Fruit fly (Drosophila melanogaster) whole organism, embryonic: ENCODE data around the gene sicily.

Experiments used
- Atf3 ChIP-seq: fragments of 200-800 bp; sonication (Bioruptor generic); optimal IDR thresholded peaks from 3 replicates; lab custom pipeline; 2016; ENCODE audit warnings: missing biosample characterization, missing genetic modification characterization
- Awh ChIP-seq: fragments of 200-800 bp; sonication (Bioruptor generic); IDR thresholded peaks from 2 replicates; pipeline ENCODE4, ENCODE4 v1.3.6; 2022; ENCODE audit warnings: missing biosample characterization, missing genetic modification characterization
- CG10543 ChIP-seq: fragments of 200-800 bp; sonication (Bioruptor generic); optimal IDR thresholded peaks from 3 replicates; lab custom pipeline; 2017; ENCODE audit warnings: missing biosample characterization, mild to moderate bottlenecking, missing genetic modification characterization, moderate library complexity
- CG10654 ChIP-seq: fragments of 200-800 bp; sonication (Bioruptor generic); optimal IDR thresholded peaks from 2 replicates; lab custom pipeline; 2016; ENCODE audit warnings: missing biosample characterization, missing genetic modification characterization
- CG10959 ChIP-seq: fragments of 200-800 bp; sonication (Bioruptor generic); IDR thresholded peaks from 2 replicates; pipeline ENCODE4 v1.3.6; 2022; ENCODE audit warnings: missing biosample characterization, missing genetic modification characterization
- CG11456 ChIP-seq: fragments of 200-800 bp; sonication (Bioruptor generic); IDR thresholded peaks from 3 replicates; pipeline ENCODE4 v1.3.6; 2022; ENCODE audit warnings: missing biosample characterization, missing genetic modification characterization
- CG11695 ChIP-seq: fragments of 200-800 bp; sonication (Bioruptor generic); IDR thresholded peaks from 3 replicates; pipeline ENCODE4 v1.3.6; 2022; ENCODE audit warnings: missing biosample characterization, missing genetic modification characterization
- CG15514 ChIP-seq: fragments of 200-800 bp; sonication (Bioruptor generic); optimal IDR thresholded peaks from 3 replicates; lab custom pipeline; 2017; ENCODE audit warnings: missing biosample characterization, missing genetic modification characterization, mild to moderate bottlenecking, moderate library complexity, missing genetic modification reagents
- CG17612 ChIP-seq: fragments of 200-800 bp; sonication (Bioruptor generic); IDR thresholded peaks from 2 replicates; pipeline ENCODE4 v1.3.6; 2022; ENCODE audit warnings: missing biosample characterization, missing genetic modification characterization
- CG2199 ChIP-seq: fragments of 200-800 bp; sonication (Bioruptor generic); IDR thresholded peaks from 3 replicates; pipeline ENCODE4 v1.3.6; 2022; ENCODE audit warnings: missing biosample characterization, missing genetic modification characterization
- CG2875 ChIP-seq: fragments of 200-800 bp; sonication (Bioruptor generic); optimal IDR thresholded peaks from 2 replicates; lab custom pipeline; 2017; ENCODE audit warnings: missing biosample characterization, mild to moderate bottlenecking, missing genetic modification characterization, missing genetic modification reagents
- CG31441 ChIP-seq: fragments of 200-800 bp; sonication (Bioruptor generic); IDR thresholded peaks from 2 replicates; pipeline ENCODE4 v1.3.6; 2022; ENCODE audit warnings: missing biosample characterization, missing genetic modification characterization
- CG3163 ChIP-seq: fragments of 200-800 bp; sonication (Bioruptor generic); optimal IDR thresholded peaks from 3 replicates; lab custom pipeline; 2016; ENCODE audit warnings: missing biosample characterization, missing genetic modification characterization
- CG32532 ChIP-seq: fragments of 200-800 bp; sonication (Bioruptor generic); IDR thresholded peaks from 2 replicates; pipeline ENCODE4 v1.3.6; 2022; ENCODE audit warnings: missing biosample characterization, missing genetic modification characterization
- CG3726 ChIP-seq: fragments of 200-800 bp; sonication (Bioruptor generic); IDR thresholded peaks from 3 replicates; pipeline ENCODE4, ENCODE4 v1.3.6; 2022; ENCODE audit warnings: missing biosample characterization, missing genetic modification characterization
- CG4617 ChIP-seq: fragments of 200-800 bp; sonication (Bioruptor generic); optimal IDR thresholded peaks from 3 replicates; lab custom pipeline; 2016; ENCODE audit warnings: missing biosample characterization, missing genetic modification characterization, borderline replicate concordance
- CG6765 ChIP-seq: fragments of 200-800 bp; sonication (Bioruptor generic); optimal IDR thresholded peaks from 3 replicates; lab custom pipeline; 2017; ENCODE audit warnings: missing biosample characterization, mild to moderate bottlenecking, missing genetic modification characterization
- CG7987 ChIP-seq: fragments of 200-800 bp; sonication (Bioruptor generic); optimal IDR thresholded peaks from 2 replicates; lab custom pipeline; 2018; ENCODE audit warnings: missing biosample characterization, mild to moderate bottlenecking, missing genetic modification characterization, moderate library complexity
- D ChIP-seq, 2 experiments: fragments of 200-800 bp in 1 of 2; fragments of >200 bp in 1 of 2; sonication (Bioruptor generic) in 1 of 2; optimal IDR thresholded peaks; 2 replicates in 1 of 2; 3 replicates in 1 of 2; lab custom pipeline; 2017; ENCODE audit warnings: mild to moderate bottlenecking in 1 of 2, missing biosample characterization in 1 of 2, missing genetic modification characterization in 1 of 2, missing genetic modification reagents in 1 of 2
- Elba2 ChIP-seq: fragments of 200-800 bp; sonication (Bioruptor generic); optimal IDR thresholded peaks from 3 replicates; lab custom pipeline; 2016; ENCODE audit warnings: missing biosample characterization, missing genetic modification characterization
- GATAe ChIP-seq: fragments of 200-800 bp; sonication (Bioruptor generic); conservative IDR thresholded peaks from 2 replicates; pipeline ENCODE4 v1.3.6; 2022; ENCODE audit warnings: missing biosample characterization, missing genetic modification characterization
- Hr78 ChIP-seq, 2 experiments: fragments of 200-800 bp in 1 of 2; fragments of >200 bp in 1 of 2; sonication (Bioruptor generic) in 1 of 2; optimal IDR thresholded peaks; 2 replicates each; lab custom pipeline; 2017 to 2019; ENCODE audit warnings: missing biosample characterization in 2 of 2, missing genetic modification characterization in 2 of 2, mild to moderate bottlenecking in 1 of 2, moderate library complexity in 1 of 2
- Kr ChIP-seq: fragments of 200-800 bp; sonication (Bioruptor generic); optimal IDR thresholded peaks from 2 replicates; lab custom pipeline; 2017; ENCODE audit warnings: missing biosample characterization, mild to moderate bottlenecking, missing genetic modification characterization
- Lhr ChIP-seq: fragments of 200-800 bp; sonication (Bioruptor generic); optimal IDR thresholded peaks from 3 replicates; lab custom pipeline; 2017; ENCODE audit warnings: mild to moderate bottlenecking, missing biosample characterization, missing genetic modification reagents, missing genetic modification characterization
- NFAT ChIP-seq: fragments of 200-800 bp; sonication (Bioruptor generic); IDR thresholded peaks from 2 replicates; pipeline ENCODE4 v1.3.6; 2022; ENCODE audit warnings: missing biosample characterization, missing genetic modification characterization
- Ravus ChIP-seq: fragments of 200-800 bp; sonication (Bioruptor generic); IDR thresholded peaks from 2 replicates; pipeline ENCODE4 v1.3.6; 2022; ENCODE audit warnings: missing biosample characterization, missing genetic modification characterization
- Stat92E ChIP-seq, 3 experiments: fragments of >200 bp in 2 of 3; fragments of 200-800 bp in 1 of 3; sonication (Bioruptor generic) in 1 of 3; optimal IDR thresholded peaks; 2 replicates each; lab custom pipeline; 2017 to 2019; ENCODE audit warnings: missing biosample characterization in 3 of 3, missing genetic modification characterization in 3 of 3, mild to moderate bottlenecking in 1 of 3, moderate library complexity in 1 of 3
- ap ChIP-seq: fragments of 200-800 bp; sonication (Bioruptor generic); IDR thresholded peaks from 2 replicates; pipeline ENCODE4 v1.3.6; 2022; ENCODE audit warnings: missing biosample characterization, missing genetic modification characterization
- cas ChIP-seq: fragments of 200-800 bp; sonication (Bioruptor generic); IDR thresholded peaks from 2 replicates; pipeline ENCODE4 v1.3.6; 2022; ENCODE audit warnings: missing biosample characterization, missing genetic modification characterization
- cg ChIP-seq: fragments of 200-800 bp; sonication (Bioruptor generic); optimal IDR thresholded peaks from 3 replicates; lab custom pipeline; 2019; ENCODE audit warnings: missing biosample characterization, mild to moderate bottlenecking, missing genetic modification characterization, moderate library complexity
- chif ChIP-seq, 2 experiments: fragments of 200-800 bp; sonication (Bioruptor generic); optimal IDR thresholded peaks; 3 replicates each; lab custom pipeline; 2016; ENCODE audit warnings: missing biosample characterization in 2 of 2, missing genetic modification characterization in 2 of 2
- crc ChIP-seq: fragments of 200-800 bp; sonication (Bioruptor generic); optimal IDR thresholded peaks from 2 replicates; lab custom pipeline; 2016; ENCODE audit warnings: missing biosample characterization, missing genetic modification characterization
- da ChIP-seq: fragments of 200-800 bp; sonication (Bioruptor generic); optimal IDR thresholded peaks from 2 replicates; lab custom pipeline; 2016; ENCODE audit warnings: missing biosample characterization, missing genetic modification characterization
- danr ChIP-seq: fragments of 200-800 bp; sonication (Bioruptor generic); IDR thresholded peaks from 2 replicates; pipeline ENCODE4 v1.3.6; 2022; ENCODE audit warnings: missing biosample characterization, missing genetic modification characterization
- ewg ChIP-seq: fragments of 200-800 bp; sonication (Bioruptor generic); optimal IDR thresholded peaks from 3 replicates; lab custom pipeline; 2017; ENCODE audit warnings: mild to moderate bottlenecking, missing biosample characterization, missing genetic modification reagents, missing genetic modification characterization
- exex ChIP-seq: fragments of 200-800 bp; sonication (Bioruptor generic); optimal IDR thresholded peaks from 4 replicates; lab custom pipeline; 2018; ENCODE audit warnings: missing biosample characterization, mild to moderate bottlenecking, missing genetic modification characterization, moderate library complexity
- gt ChIP-seq: fragments of 200-800 bp; sonication (Bioruptor generic); IDR thresholded peaks from 2 replicates; pipeline ENCODE4 v1.3.6; 2022; ENCODE audit warnings: missing biosample characterization, missing genetic modification characterization
- lov ChIP-seq, 2 experiments: fragments of 200-800 bp in 1 of 2; fragments of >200 bp in 1 of 2; sonication (Bioruptor generic) in 1 of 2; IDR thresholded peaks in 1 of 2; optimal IDR thresholded peaks in 1 of 2; 2 replicates in 1 of 2; 3 replicates in 1 of 2; pipeline versions ENCODE4 v1.3.6 to Lab custom; 2017 to 2022; ENCODE audit warnings: missing biosample characterization in 1 of 2, missing genetic modification characterization in 1 of 2
- oc ChIP-seq: fragments of 200-800 bp; sonication (Bioruptor generic); optimal IDR thresholded peaks from 2 replicates; lab custom pipeline; 2018; ENCODE audit warnings: missing biosample characterization, mild to moderate bottlenecking, missing genetic modification characterization, moderate library complexity
- pita ChIP-seq: fragments of 200-800 bp; sonication (Bioruptor generic); optimal IDR thresholded peaks from 2 replicates; lab custom pipeline; 2017; ENCODE audit warnings: missing biosample characterization, mild to moderate bottlenecking, missing genetic modification characterization
- psq ChIP-seq: fragments of 200-800 bp; sonication (Bioruptor generic); optimal IDR thresholded peaks from 2 replicates; lab custom pipeline; 2017; ENCODE audit warnings: missing biosample characterization, missing genetic modification characterization
- ro ChIP-seq: fragments of 200-800 bp; sonication (Bioruptor generic); IDR thresholded peaks from 2 replicates; pipeline ENCODE4 v1.3.6; 2022; ENCODE audit warnings: missing biosample characterization, missing genetic modification characterization
- sc ChIP-seq, 3 experiments: fragments of >200 bp in 2 of 3; fragments of 200-800 bp in 1 of 3; sonication (Bioruptor generic) in 1 of 3; optimal IDR thresholded peaks; 2 replicates in 2 of 3; 3 replicates in 1 of 3; lab custom pipeline; 2017; ENCODE audit warnings: mild to moderate bottlenecking in 1 of 3, missing biosample characterization in 1 of 3, missing genetic modification characterization in 1 of 3, missing genetic modification reagents in 1 of 3
- sd ChIP-seq: fragments of 200-800 bp; sonication (Bioruptor generic); optimal IDR thresholded peaks from 3 replicates; lab custom pipeline; 2018; ENCODE audit warnings: missing biosample characterization, mild to moderate bottlenecking, missing genetic modification characterization, moderate library complexity
- sna ChIP-seq: fragments of 200-800 bp; sonication (Bioruptor generic); IDR thresholded peaks from 2 replicates; pipeline ENCODE4 v1.3.6; 2022; ENCODE audit warnings: missing biosample characterization, missing genetic modification characterization; ENCODE audit not compliant: partially characterized antibody
- usp ChIP-seq: fragments of >200 bp; optimal IDR thresholded peaks from 2 replicates; lab custom pipeline; 2017; ENCODE audit warnings: missing biosample characterization, missing genetic modification characterization
- wek ChIP-seq: fragments of 200-800 bp; sonication (Bioruptor generic); optimal IDR thresholded peaks from 3 replicates; lab custom pipeline; 2018; ENCODE audit warnings: missing biosample characterization, mild to moderate bottlenecking, missing genetic modification characterization, moderate library complexity
- zfh1 ChIP-seq: fragments of 200-800 bp; sonication (Bioruptor generic); IDR thresholded peaks from 3 replicates; pipeline ENCODE4 v1.3.6; 2022; ENCODE audit warnings: missing biosample characterization, missing genetic modification characterization

sicily gene

DNA sequence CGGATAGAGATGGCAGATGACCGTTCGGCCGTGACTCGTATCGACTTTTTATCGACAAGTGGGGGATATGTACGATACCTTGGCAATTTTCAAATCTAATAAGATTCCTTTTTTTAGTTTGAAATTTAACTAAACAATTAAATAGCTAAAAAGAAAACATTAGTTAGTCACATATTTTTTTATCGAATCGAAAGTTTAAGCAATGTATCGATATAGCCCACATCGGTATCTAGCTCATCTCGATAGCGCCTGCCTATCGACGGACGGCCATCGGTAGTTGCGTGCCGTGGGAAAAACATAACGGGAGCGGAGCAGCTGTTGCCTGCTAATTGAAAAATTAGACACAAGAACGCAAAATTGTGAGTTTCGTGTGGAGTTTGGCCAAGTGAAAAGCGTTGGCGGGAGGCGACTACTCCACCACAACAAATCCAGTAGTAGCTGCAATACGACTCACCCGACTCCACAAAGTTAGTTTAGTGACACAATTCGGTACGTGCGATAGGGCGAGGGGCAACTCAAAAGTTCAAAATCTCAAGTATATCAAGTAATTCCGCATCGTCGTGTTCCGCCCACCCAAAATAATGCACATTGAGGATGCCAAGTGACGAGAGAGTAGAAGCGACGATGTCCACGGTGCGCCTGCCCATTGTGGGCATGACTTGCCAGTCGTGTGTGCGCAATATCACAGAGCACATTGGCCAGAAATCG, 36.6 kb upstream of the sicily start, which contains the start of the genes CG10347 and ATP7 (continued):
- TF ChIP-seq wek (GFP tag; lab: Kevin White, UChicago) (no peak), sna (peak; percentile 96), Stat92E (GFP tag; optimal IDR thresholded peaks at IDR 0.05; lab: Kevin White, UChicago) (peak in 1 of 3 experiments; percentile 21), CG11695 (no peak), CG3726 (GFP tag; lab: Robert Waterston, UW) (no peak), ap (GFP tag; lab: Robert Waterston, UW) (no peak), Atf3 (peak; percentile 13), CG15514 (peak; percentile 63), CG10543 (GFP tag; lab: Kevin White, UChicago) (peak; percentile 33), GATAe (GFP tag; lab: Robert Waterston, UW) (no peak), sd (peak; percentile 11), CG2875 (no peak), CG3163 (GFP tag; lab: Kevin White, UChicago) (peak; percentile 37), CG31441 (0 out of 2 replicates have a peak, but pooled peaks have one; percentile 21), usp (no peak), cg (GFP tag; lab: Kevin White, UChicago) (no peak), Awh (GFP tag; lab: Robert Waterston, UW) (no peak), exex (peak; percentile 16), Elba2 (GFP tag; lab: Kevin White, UChicago) (no peak), CG11456 (GFP tag; lab: Robert Waterston, UW) (no peak), oc (tag; lab: Kevin White, UChicago) (no peak), ewg (peak; percentile 15), da (GFP tag; lab: Kevin White, UChicago) (no peak), danr (no peak), zfh1 (GFP tag; lab: Robert Waterston, UW) (no peak), CG10959 (GFP tag; lab: Robert Waterston, UW) (no peak), CG7987 (GFP tag; lab: Kevin White, UChicago) (no peak), Kr (GFP tag; lab: Kevin White, UChicago) (no peak), Lhr (no peak), lov (optimal IDR thresholded peaks at IDR 0.05; lab: Kevin White, UChicago) (no peak), lov (GFP tag; IDR thresholded peaks at IDR 0.05; lab: Robert Waterston, UW) (no peak), pita (GFP tag; lab: Kevin White, UChicago) (no peak), CG32532 (GFP tag; lab: Robert Waterston, UW) (no peak), Hr78 (GFP tag; optimal IDR thresholded peaks at IDR 0.05; lab: Kevin White, UChicago) (no peak), Ravus (no peak), D (optimal IDR thresholded peaks at IDR 0.05; lab: Kevin White, UChicago) (no peak), D (GFP tag; optimal IDR thresholded peaks at IDR 0.05; lab: Kevin White, UChicago) (no peak), CG6765 (no peak), CG2199 (GFP tag; lab: Robert Waterston, UW) (no peak), CG17612 (GFP tag; lab: Robert Waterston, UW) (no peak), NFAT (no peak), cas (GFP tag; lab: Robert Waterston, UW) (no peak), chif (GFP tag; optimal IDR thresholded peaks at IDR 0.05; lab: Kevin White, UChicago) (no peak), crc (GFP tag; lab: Kevin White, UChicago) (no peak), psq (GFP tag; lab: Kevin White, UChicago) (no peak), CG4617 (peak; percentile 23), sc (optimal IDR thresholded peaks at IDR 0.05; lab: Kevin White, UChicago) (no peak), sc (GFP tag; optimal IDR thresholded peaks at IDR 0.05; lab: Kevin White, UChicago) (no peak), ro (GFP tag; lab: Robert Waterston, UW) (no peak), CG10654 (GFP tag; lab: Kevin White, UChicago) (no peak), gt (GFP tag; lab: Robert Waterston, UW) (no peak)
